Fruit fly (Drosophila melanogaster): ENCODE data around the gene CG15395.

DNA sequence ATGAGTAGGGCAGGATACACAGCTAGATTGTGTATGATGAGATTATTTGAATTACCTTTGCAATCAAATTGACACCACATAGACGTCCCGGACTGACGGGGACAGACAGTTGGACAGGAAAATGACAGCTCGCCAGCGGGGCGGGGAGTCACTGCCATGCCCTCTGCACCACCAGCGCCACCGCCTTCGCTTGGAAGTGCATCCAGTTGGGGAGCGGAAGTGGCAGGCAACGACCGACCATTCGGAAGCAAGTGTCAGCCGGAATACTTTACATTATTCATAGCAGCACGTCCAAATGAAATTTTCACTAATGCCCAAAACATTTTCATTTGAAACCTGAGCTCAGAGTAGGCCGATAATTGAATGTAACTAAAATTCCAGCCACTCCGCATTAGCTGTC is at the start of gene CG15395:
- TF ChIP-seq psq (optimal IDR thresholded peaks at IDR 0.05) (no peak), CG8478 (optimal IDR thresholded peaks at IDR 0.05) (no peak), usp (GFP tag; optimal IDR thresholded peaks at IDR 0.05) (no peak)
